Fruit fly (Drosophila melanogaster): ENCODE results near the gene CG8852.

The CG8852 gene

DNA sequence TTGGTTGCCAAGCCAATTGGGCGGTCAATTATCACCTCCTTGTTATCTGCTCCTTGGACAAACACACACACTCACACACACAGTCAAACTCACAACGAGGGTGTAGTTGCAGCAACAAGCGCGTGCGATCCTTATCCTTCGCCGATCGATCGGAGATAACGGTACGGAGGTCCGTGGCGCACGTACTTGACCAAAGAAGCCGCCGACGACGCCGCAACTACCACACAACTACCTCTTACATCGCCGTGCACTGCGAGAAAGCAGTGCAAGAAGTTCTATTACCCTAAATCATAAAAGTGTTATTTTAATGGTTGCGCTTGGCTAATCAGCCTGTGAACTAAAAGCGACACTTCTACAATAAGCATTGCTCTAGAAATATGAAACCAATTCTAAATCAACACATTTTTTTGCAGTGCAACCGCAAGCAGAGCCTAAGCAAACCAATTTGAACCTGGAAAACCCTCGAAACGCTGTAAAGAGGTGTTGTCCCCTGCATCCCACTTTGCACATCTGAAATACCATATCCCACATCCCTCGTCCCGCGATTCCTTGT is 8.1 kb downstream of the CG8852 start (continued):
- TF ChIP-seq CG1621 (tag; optimal IDR thresholded peaks at IDR 0.05) = no peak
- peak; percentile 27 for TF ChIP-seq topi (GFP tag; optimal IDR thresholded peaks at IDR 0.05)
- no peak for TF ChIP-seq pdm3 (GFP tag; optimal IDR thresholded peaks at IDR 0.05)
- TF ChIP-seq fd59A (GFP tag; optimal IDR thresholded peaks at IDR 0.05) = peak; percentile 26
- TF ChIP-seq Sox15 (GFP tag; optimal IDR thresholded peaks at IDR 0.05) = peak; percentile 2
- TF ChIP-seq Gug (GFP tag; IDR thresholded peaks at IDR 0.05) = no peak
- TF ChIP-seq Hr39 (GFP tag; optimal IDR thresholded peaks at IDR 0.05) = peak; percentile 54
- TF ChIP-seq esn (GFP tag; optimal IDR thresholded peaks at IDR 0.05) = peak; percentile 49
- TF ChIP-seq CG6854 (GFP tag; optimal IDR thresholded peaks at IDR 0.05) = no peak
- peak; percentile 76 for TF ChIP-seq Eip78C (GFP tag)
- no peak for TF ChIP-seq dac (GFP tag; optimal IDR thresholded peaks at IDR 0.05)
- TF ChIP-seq CG11902 (GFP tag; optimal IDR thresholded peaks at IDR 0.05) = peak; percentile 18
- no peak for TF ChIP-seq dsx (GFP tag; optimal IDR thresholded peaks at IDR 0.05; ENCODE audit: poor library complexity, severe bottlenecking)
- TF ChIP-seq CG10631 (GFP tag; optimal IDR thresholded peaks at IDR 0.05) = peak; percentile 16
- TF ChIP-seq CG3919 (GFP tag; optimal IDR thresholded peaks at IDR 0.05) = peak; percentile 64
- peak; percentile 3 for TF ChIP-seq cyc (GFP tag; optimal IDR thresholded peaks at IDR 0.05)
- peak; percentile 57; the same call in 1 of the 3 replicates for TF ChIP-seq CG6163 (GFP tag; IDR thresholded peaks at IDR 0.05)
- TF ChIP-seq svp (GFP tag) = no peak
- TF ChIP-seq ss (GFP tag; optimal IDR thresholded peaks at IDR 0.05) = no peak
- no peak for TF ChIP-seq Blimp-1 (GFP tag; optimal IDR thresholded peaks at IDR 0.05)
- TF ChIP-seq Hr38 (GFP tag; optimal IDR thresholded peaks at IDR 0.05) = no peak

DNA sequence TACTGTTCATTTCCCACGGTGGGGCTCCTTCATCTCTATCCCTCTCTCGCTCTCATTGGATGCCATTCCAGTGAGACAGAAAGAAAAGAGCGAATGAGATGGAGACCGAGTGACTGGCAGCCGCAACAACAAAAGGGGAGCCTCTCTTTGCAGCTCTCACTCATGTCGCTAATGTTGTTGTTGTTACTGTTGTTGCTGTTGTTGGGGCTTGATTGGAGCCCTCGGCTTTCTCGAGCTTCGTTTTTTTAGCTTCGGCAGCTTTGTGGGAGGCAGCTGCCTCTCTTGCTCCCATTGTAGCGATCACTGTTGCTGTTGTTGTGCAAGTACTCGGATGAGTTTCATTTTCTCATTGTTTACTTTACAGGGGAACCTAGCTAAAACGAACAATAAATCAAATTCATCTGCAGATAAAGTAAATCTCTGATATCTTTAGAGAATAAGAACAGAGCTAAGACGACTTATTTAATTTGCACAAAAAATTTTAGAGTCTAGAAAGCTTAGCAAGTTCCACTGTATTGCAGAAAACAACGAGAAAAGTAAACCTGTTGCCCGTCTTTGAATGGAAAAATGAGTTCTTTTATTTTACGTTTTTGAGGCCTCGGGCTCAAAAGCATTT is 9.4 kb downstream of the CG8852 start:
- TF ChIP-seq topi (GFP tag; optimal IDR thresholded peaks at IDR 0.05) (peak; percentile 94), CG32006 (GFP tag; optimal IDR thresholded peaks at IDR 0.05) (peak; percentile 84), Hr4 (GFP tag; optimal IDR thresholded peaks at IDR 0.05) (peak; percentile 87), esn (GFP tag; optimal IDR thresholded peaks at IDR 0.05) (peak; percentile 93), Ets21C (GFP tag; optimal IDR thresholded peaks at IDR 0.05) (peak; percentile 90), CG6792 (GFP tag; optimal IDR thresholded peaks at IDR 0.05) (peak; percentile 92), CG8632 (GFP tag; optimal IDR thresholded peaks at IDR 0.05) (peak; percentile 89), fd59A (GFP tag; optimal IDR thresholded peaks at IDR 0.05) (peak; percentile 78), svp (GFP tag) (peak; percentile 96), Eip75B (GFP tag; optimal IDR thresholded peaks at IDR 0.05) (peak; percentile 92), pdm3 (GFP tag; optimal IDR thresholded peaks at IDR 0.05) (peak; percentile 94), acj6 (GFP tag; optimal IDR thresholded peaks at IDR 0.05) (peak; percentile 94), salr (GFP tag; optimal IDR thresholded peaks at IDR 0.05) (peak; percentile 76 to 82), Sox15 (GFP tag; optimal IDR thresholded peaks at IDR 0.05) (peak; percentile 89), CG10669 (GFP tag; optimal IDR thresholded peaks at IDR 0.05) (peak; percentile 90), Hr38 (GFP tag; optimal IDR thresholded peaks at IDR 0.05) (no peak), dac (GFP tag; optimal IDR thresholded peaks at IDR 0.05) (peak; percentile 1), lz (GFP tag; optimal IDR thresholded peaks at IDR 0.05) (peak; percentile 93), net (GFP tag; optimal IDR thresholded peaks at IDR 0.05) (peak; percentile 86), CG8319 (GFP tag; optimal IDR thresholded peaks at IDR 0.05) (peak; percentile 86), fkh (GFP tag; optimal IDR thresholded peaks at IDR 0.05) (peak; percentile 32), CG6276 (GFP tag; optimal IDR thresholded peaks at IDR 0.05) (peak; percentile 74), achi (GFP tag; optimal IDR thresholded peaks at IDR 0.05) (peak; percentile 91), CG3919 (GFP tag; optimal IDR thresholded peaks at IDR 0.05) (peak; percentile 94), CG34406 (GFP tag; optimal IDR thresholded peaks at IDR 0.05) (peak; percentile 90), Eip93F (GFP tag; optimal IDR thresholded peaks at IDR 0.05) (peak; percentile 44), CG1621 (tag; optimal IDR thresholded peaks at IDR 0.05) (peak; percentile 84), CG8119 (GFP tag; IDR thresholded peaks at IDR 0.05) (peak; percentile 89), CG10631 (GFP tag; optimal IDR thresholded peaks at IDR 0.05) (peak; percentile 89), CG11762 (GFP tag; optimal IDR thresholded peaks at IDR 0.05; ENCODE audit: insufficient read depth) (peak; percentile 82), Sox14 (GFP tag; optimal IDR thresholded peaks at IDR 0.05) (peak; percentile 95), Blimp-1 (GFP tag; optimal IDR thresholded peaks at IDR 0.05) (peak; percentile 76), OdsH (GFP tag; optimal IDR thresholded peaks at IDR 0.05) (peak; percentile 91), CG6163 (GFP tag; IDR thresholded peaks at IDR 0.05) (peak; percentile 96), CG31627 (GFP tag; optimal IDR thresholded peaks at IDR 0.05) (peak; percentile 94), CG6808 (GFP tag; optimal IDR thresholded peaks at IDR 0.05) (peak; percentile 80), Gug (GFP tag; IDR thresholded peaks at IDR 0.05) (peak; percentile 80), Smox (GFP tag; optimal IDR thresholded peaks at IDR 0.05) (peak; percentile 91), CG11294 (GFP tag; IDR thresholded peaks at IDR 0.05) (peak; percentile 63)

Measured in whole organism, prepupa.